Fruit fly (Drosophila melanogaster) whole organism, embryonic: ENCODE results near the gene CG17032.

ENCODE experiments used
- CG10462 ChIP-seq: fragments of 200-800 bp; sonication (Bioruptor generic); optimal IDR thresholded peaks from 2 replicates; lab custom pipeline; 2016; ENCODE audit warnings: missing biosample characterization, missing genetic modification characterization
- CG10565 ChIP-seq: fragments of 200-800 bp; sonication (Bioruptor generic); optimal IDR thresholded peaks from 3 replicates; lab custom pipeline; 2016; ENCODE audit warnings: missing biosample characterization, mild to moderate bottlenecking, missing genetic modification characterization
- CG10654 ChIP-seq: fragments of 200-800 bp; sonication (Bioruptor generic); optimal IDR thresholded peaks from 2 replicates; lab custom pipeline; 2016; ENCODE audit warnings: missing biosample characterization, missing genetic modification characterization
- CG11456 ChIP-seq: fragments of 200-800 bp; sonication (Bioruptor generic); IDR thresholded peaks from 3 replicates; pipeline ENCODE4 v1.3.6; 2022; ENCODE audit warnings: missing biosample characterization, missing genetic modification characterization
- CG12155 ChIP-seq: fragments of 200-800 bp; sonication (Bioruptor generic); optimal IDR thresholded peaks from 3 replicates; lab custom pipeline; 2016; ENCODE audit warnings: missing biosample characterization, missing genetic modification characterization
- CG13123 ChIP-seq: fragments of 200-800 bp; sonication (Bioruptor generic); optimal IDR thresholded peaks from 2 replicates; lab custom pipeline; 2016; ENCODE audit warnings: missing biosample characterization, missing genetic modification characterization
- CG16863 ChIP-seq: fragments of 200-800 bp; sonication (Bioruptor generic); optimal IDR thresholded peaks from 3 replicates; lab custom pipeline; 2016; ENCODE audit warnings: missing biosample characterization, missing genetic modification characterization
- CG17912 ChIP-seq: fragments of 200-800 bp; sonication (Bioruptor generic); optimal IDR thresholded peaks from 2 replicates; lab custom pipeline; 2018; ENCODE audit warnings: missing biosample characterization, mild to moderate bottlenecking, missing genetic modification characterization
- CG1792 ChIP-seq: fragments of 200-800 bp; sonication (Bioruptor generic); optimal IDR thresholded peaks from 2 replicates; lab custom pipeline; 2016; ENCODE audit warnings: missing biosample characterization, missing genetic modification characterization
- CG18599 ChIP-seq: fragments of 200-800 bp; sonication (Bioruptor generic); optimal IDR thresholded peaks from 3 replicates; lab custom pipeline; 2017; ENCODE audit warnings: missing biosample characterization, missing genetic modification characterization, mild to moderate bottlenecking, moderate library complexity, missing genetic modification reagents
- CG2120 ChIP-seq: fragments of 200-800 bp; sonication (Bioruptor generic); optimal IDR thresholded peaks from 3 replicates; lab custom pipeline; 2016; ENCODE audit warnings: missing biosample characterization, missing genetic modification characterization
- CG30403 ChIP-seq: fragments of 200-800 bp; sonication (Bioruptor generic); optimal IDR thresholded peaks from 3 replicates; lab custom pipeline; 2016; ENCODE audit warnings: missing biosample characterization, missing genetic modification characterization
- CG32767 ChIP-seq: fragments of 200-800 bp; sonication (Bioruptor generic); IDR thresholded peaks from 2 replicates; pipeline ENCODE4 v1.3.6; 2022; ENCODE audit warnings: missing biosample characterization, missing genetic modification characterization
- CG3847 ChIP-seq: fragments of 200-800 bp; sonication (Bioruptor generic); IDR thresholded peaks from 2 replicates; pipeline ENCODE4 v1.3.6; 2022; ENCODE audit warnings: missing biosample characterization, missing genetic modification characterization
- CG4617 ChIP-seq: fragments of 200-800 bp; sonication (Bioruptor generic); optimal IDR thresholded peaks from 3 replicates; lab custom pipeline; 2016; ENCODE audit warnings: missing biosample characterization, missing genetic modification characterization, borderline replicate concordance
- CG5180 ChIP-seq: fragments of 200-800 bp; sonication (Bioruptor generic); optimal IDR thresholded peaks from 3 replicates; lab custom pipeline; 2017; ENCODE audit warnings: missing biosample characterization, missing genetic modification characterization, mild to moderate bottlenecking, moderate library complexity, missing genetic modification reagents
- CG6813 ChIP-seq: fragments of 200-800 bp; sonication (Bioruptor generic); optimal IDR thresholded peaks from 2 replicates; lab custom pipeline; 2017; ENCODE audit warnings: missing biosample characterization, missing genetic modification characterization, mild to moderate bottlenecking, moderate library complexity, missing genetic modification reagents
- CG8944 ChIP-seq: fragments of 200-800 bp; sonication (Bioruptor generic); optimal IDR thresholded peaks from 3 replicates; lab custom pipeline; 2016; ENCODE audit warnings: missing biosample characterization, missing genetic modification characterization
- CG9609 ChIP-seq: fragments of 200-800 bp; sonication (Bioruptor generic); optimal IDR thresholded peaks from 3 replicates; lab custom pipeline; 2016; ENCODE audit warnings: missing biosample characterization, missing genetic modification characterization
- CG9727 ChIP-seq: fragments of 200-800 bp; sonication (Bioruptor generic); optimal IDR thresholded peaks from 3 replicates; lab custom pipeline; 2017; ENCODE audit warnings: missing biosample characterization, mild to moderate bottlenecking, missing genetic modification characterization
- Camta ChIP-seq: fragments of 200-800 bp; sonication (Bioruptor generic); optimal IDR thresholded peaks from 2 replicates; lab custom pipeline; 2016; ENCODE audit warnings: missing biosample characterization, missing genetic modification characterization
- CrebB ChIP-seq: fragments of 200-800 bp; sonication (Bioruptor generic); optimal IDR thresholded peaks from 3 replicates; lab custom pipeline; 2018; ENCODE audit warnings: missing biosample characterization, mild to moderate bottlenecking, missing genetic modification characterization
- Dad ChIP-seq: fragments of 200-800 bp; sonication (Bioruptor generic); optimal IDR thresholded peaks from 3 replicates; lab custom pipeline; 2016; ENCODE audit warnings: missing biosample characterization, missing genetic modification characterization
- Deaf1 ChIP-seq: fragments of 200-800 bp; optimal IDR thresholded peaks from 3 replicates; lab custom pipeline; 2019; ENCODE audit warnings: missing biosample characterization, mild to moderate bottlenecking, missing genetic modification characterization, moderate library complexity
- Dip2 ChIP-seq: fragments of 200-800 bp; sonication (Bioruptor generic); IDR thresholded peaks from 2 replicates; pipeline ENCODE4 v1.3.6; 2022; ENCODE audit warnings: missing biosample characterization, missing genetic modification characterization
- Doc3 ChIP-seq: fragments of 200-800 bp; sonication (Bioruptor generic); IDR thresholded peaks from 3 replicates; pipeline ENCODE4 v1.3.6; 2022; ENCODE audit warnings: missing biosample characterization, missing genetic modification characterization; ENCODE audit not compliant: partially characterized antibody
- E2f1 ChIP-seq: fragments of 200-800 bp; sonication (Bioruptor generic); IDR thresholded peaks from 2 replicates; pipeline ENCODE4 v1.3.6; 2022; ENCODE audit warnings: missing biosample characterization, missing genetic modification characterization
- Fer2 ChIP-seq: fragments of 200-800 bp; sonication (Bioruptor generic); optimal IDR thresholded peaks from 2 replicates; lab custom pipeline; 2018; ENCODE audit warnings: missing biosample characterization, mild to moderate bottlenecking, missing genetic modification characterization, moderate library complexity
- Hmr ChIP-seq: fragments of 200-800 bp; sonication (Bioruptor generic); optimal IDR thresholded peaks from 3 replicates; lab custom pipeline; 2017; ENCODE audit warnings: mild to moderate bottlenecking, missing biosample characterization, missing genetic modification reagents, missing genetic modification characterization
- Myb ChIP-seq: fragments of 200-800 bp; sonication (Bioruptor generic); optimal IDR thresholded peaks from 2 replicates; lab custom pipeline; 2016; ENCODE audit warnings: missing biosample characterization, missing genetic modification characterization
- NfI ChIP-seq: fragments of 200-800 bp; sonication (Bioruptor generic); optimal IDR thresholded peaks from 3 replicates; lab custom pipeline; 2018; ENCODE audit warnings: missing biosample characterization, mild to moderate bottlenecking, missing genetic modification characterization, moderate library complexity
- Optix ChIP-seq: fragments of 200-800 bp; sonication (Bioruptor generic); IDR thresholded peaks from 3 replicates; pipeline ENCODE4 v1.3.6; 2022; ENCODE audit warnings: missing biosample characterization, missing genetic modification characterization
- Sry-β ChIP-seq: fragments of 200-800 bp; sonication (Bioruptor generic); optimal IDR thresholded peaks from 2 replicates; lab custom pipeline; 2018; ENCODE audit warnings: missing biosample characterization, mild to moderate bottlenecking, missing genetic modification characterization, moderate library complexity
- Usf ChIP-seq: fragments of 200-800 bp; sonication (Bioruptor generic); optimal IDR thresholded peaks from 2 replicates; lab custom pipeline; 2017; ENCODE audit warnings: missing genotype, missing biosample characterization, missing genetic modification characterization
- Xrp1 ChIP-seq: fragments of 200-800 bp; sonication (Bioruptor generic); IDR thresholded peaks from 2 replicates; pipeline ENCODE4 v1.3.6; 2022; ENCODE audit warnings: missing biosample characterization, missing genetic modification characterization
- bbx ChIP-seq: fragments of 200-800 bp; sonication (Bioruptor generic); IDR thresholded peaks from 2 replicates; pipeline ENCODE4 v1.3.6; 2022; ENCODE audit warnings: missing biosample characterization, missing genetic modification characterization; ENCODE audit not compliant: partially characterized antibody
- bcd ChIP-seq: fragments of 200-800 bp; sonication (Bioruptor generic); optimal IDR thresholded peaks from 2 replicates; lab custom pipeline; 2017; ENCODE audit warnings: missing biosample characterization, mild to moderate bottlenecking, missing genetic modification characterization
- btn ChIP-seq: fragments of 200-800 bp; sonication (Bioruptor generic); optimal IDR thresholded peaks from 2 replicates; lab custom pipeline; 2016; ENCODE audit warnings: missing biosample characterization, missing genetic modification characterization
- crc ChIP-seq: fragments of 200-800 bp; sonication (Bioruptor generic); optimal IDR thresholded peaks from 2 replicates; lab custom pipeline; 2016; ENCODE audit warnings: missing biosample characterization, missing genetic modification characterization
- danr ChIP-seq: fragments of 200-800 bp; sonication (Bioruptor generic); IDR thresholded peaks from 2 replicates; pipeline ENCODE4 v1.3.6; 2022; ENCODE audit warnings: missing biosample characterization, missing genetic modification characterization
- en ChIP-seq: fragments of 200-800 bp; sonication (Bioruptor generic); optimal IDR thresholded peaks from 2 replicates; lab custom pipeline; 2016; ENCODE audit warnings: missing biosample characterization, missing genetic modification characterization
- ftz-f1 ChIP-seq: fragments of 200-800 bp; sonication (Bioruptor generic); optimal IDR thresholded peaks from 2 replicates; lab custom pipeline; 2016; ENCODE audit warnings: missing biosample characterization, missing genetic modification characterization
- lmd ChIP-seq: fragments of 200-800 bp; sonication (Bioruptor generic); IDR thresholded peaks from 2 replicates; pipeline ENCODE4 v1.3.6; 2022; ENCODE audit warnings: missing biosample characterization, missing genetic modification characterization
- ranshi ChIP-seq: fragments of 200-800 bp; sonication (Bioruptor generic); IDR thresholded peaks from 2 replicates; pipeline ENCODE4 v1.3.6; 2022; ENCODE audit warnings: missing biosample characterization, missing genetic modification characterization
- slou ChIP-seq: fragments of 200-800 bp; sonication (Bioruptor generic); optimal IDR thresholded peaks from 3 replicates; lab custom pipeline; 2016; ENCODE audit warnings: missing biosample characterization, missing genetic modification characterization
- sob ChIP-seq: fragments of 200-800 bp; sonication (Bioruptor generic); IDR thresholded peaks from 2 replicates; pipeline ENCODE4 v1.3.6; 2022; ENCODE audit warnings: missing biosample characterization, missing genetic modification characterization
- tap ChIP-seq: fragments of 200-800 bp; optimal IDR thresholded peaks from 3 replicates; lab custom pipeline; 2019; ENCODE audit warnings: missing biosample characterization, mild to moderate bottlenecking, missing genetic modification characterization, moderate library complexity
- tll ChIP-seq, 2 experiments: fragments of 200-800 bp in 1 of 2; fragments of >200 bp in 1 of 2; sonication (Bioruptor generic) in 1 of 2; optimal IDR thresholded peaks; 2 replicates each; lab custom pipeline; 2017 to 2019; ENCODE audit warnings: missing biosample characterization in 2 of 2, missing genetic modification characterization in 2 of 2, mild to moderate bottlenecking in 1 of 2, moderate library complexity in 1 of 2
- usp ChIP-seq: fragments of >200 bp; optimal IDR thresholded peaks from 2 replicates; lab custom pipeline; 2017; ENCODE audit warnings: missing biosample characterization, missing genetic modification characterization
- wor ChIP-seq: fragments of 200-800 bp; sonication (Bioruptor generic); IDR thresholded peaks from 2 replicates; pipeline ENCODE4 v1.3.6; 2022; ENCODE audit warnings: missing biosample characterization, missing genetic modification characterization

Gene CG17032

dm6 chr3L:15924811-15925437 is 33.7 kb upstream of the CG17032 start, which contains the start of gene sff (continued):
- no peak for TF ChIP-seq Dip2 (GFP tag; lab: Robert Waterston, UW)
- TF ChIP-seq NfI (GFP tag; lab: Kevin White, UChicago) = peak; percentile 89
- peak; percentile 84 for TF ChIP-seq Usf (GFP tag; lab: Kevin White, UChicago)
- 0 out of 2 replicates have a peak, but pooled peaks have one; percentile 46 for TF ChIP-seq bbx
- TF ChIP-seq Sry-β = peak; percentile 34
- TF ChIP-seq CrebB (tag; lab: Kevin White, UChicago) = peak; percentile 62
- peak; percentile 80 for TF ChIP-seq CG11456
- peak; percentile 91 for TF ChIP-seq lmd (GFP tag; lab: Robert Waterston, UW)
- peak; percentile 90 for TF ChIP-seq CG9727 (GFP tag; lab: Kevin White, UChicago)
- peak; percentile 80 for TF ChIP-seq tap
- TF ChIP-seq CG16863 (GFP tag; lab: Kevin White, UChicago) = peak; percentile 72
- peak; percentile 86; the same call in 1 of the 2 replicates for TF ChIP-seq ranshi (GFP tag; lab: Robert Waterston, UW)
- peak; percentile 61 for TF ChIP-seq Camta (GFP tag; lab: Kevin White, UChicago)
- TF ChIP-seq Xrp1 (GFP tag; lab: Robert Waterston, UW) = peak; percentile 96
- TF ChIP-seq CG4617 = peak; percentile 68
- peak; percentile 71 for TF ChIP-seq CG9609
- TF ChIP-seq wor = peak; percentile 85
- peak; percentile 84 for TF ChIP-seq CG32767 (GFP tag; lab: Robert Waterston, UW)
- peak; percentile 40 for TF ChIP-seq crc (GFP tag; lab: Kevin White, UChicago)
- peak; percentile 33 for TF ChIP-seq en
- peak; percentile 69 for TF ChIP-seq Dad (GFP tag; lab: Kevin White, UChicago)
- peak in 1 of 2 experiments; percentile 75 for TF ChIP-seq tll (GFP tag; optimal IDR thresholded peaks at IDR 0.05; lab: Kevin White, UChicago)
- TF ChIP-seq CG5180 (GFP tag; lab: Kevin White, UChicago) = peak; percentile 58
- TF ChIP-seq CG10565 (GFP tag; lab: Kevin White, UChicago) = no peak
- TF ChIP-seq CG10462 (GFP tag; lab: Kevin White, UChicago) = peak; percentile 77
- TF ChIP-seq CG30403 (GFP tag; lab: Kevin White, UChicago) = peak; percentile 83
- peak; percentile 85 for TF ChIP-seq Hmr (GFP tag; lab: Kevin White, UChicago)
- peak; percentile 17 for TF ChIP-seq Myb (GFP tag; lab: Kevin White, UChicago)
- TF ChIP-seq E2f1 (GFP tag; lab: Robert Waterston, UW) = peak; percentile 88
- TF ChIP-seq Deaf1 (tag; lab: Kevin White, UChicago) = peak; percentile 70
- TF ChIP-seq bcd (GFP tag; lab: Kevin White, UChicago) = peak; percentile 92
- TF ChIP-seq Optix (GFP tag; lab: Robert Waterston, UW) = peak; percentile 91
- TF ChIP-seq slou (GFP tag; lab: Kevin White, UChicago) = peak; percentile 51
- peak; percentile 92 for TF ChIP-seq CG18599
- TF ChIP-seq CG8944 (GFP tag; lab: Kevin White, UChicago) = peak; percentile 63
- TF ChIP-seq CG1792 = no peak
- TF ChIP-seq Doc3 (GFP tag; lab: Robert Waterston, UW) = peak; percentile 42; the same call in 1 of the 3 replicates
- peak; percentile 56 for TF ChIP-seq CG13123 (GFP tag; lab: Kevin White, UChicago)
- peak; percentile 78 for TF ChIP-seq danr (GFP tag; lab: Robert Waterston, UW)
- peak; percentile 81 for TF ChIP-seq CG3847 (GFP tag; lab: Robert Waterston, UW)
- TF ChIP-seq btn = peak; percentile 36
- peak; percentile 82 for TF ChIP-seq CG10654 (GFP tag; lab: Kevin White, UChicago)
- no peak for TF ChIP-seq usp (GFP tag; lab: Kevin White, UChicago)
- peak; percentile 37 for TF ChIP-seq CG17912 (GFP tag; lab: Kevin White, UChicago)
- peak; percentile 72 for TF ChIP-seq Fer2 (tag; lab: Kevin White, UChicago)
- TF ChIP-seq ftz-f1 = peak; percentile 15
- peak; percentile 82 for TF ChIP-seq sob (GFP tag; lab: Robert Waterston, UW)
- TF ChIP-seq CG6813 = peak; percentile 89
- peak; percentile 78 for TF ChIP-seq CG12155 (GFP tag; lab: Kevin White, UChicago)
- peak; percentile 74 for TF ChIP-seq CG2120 (GFP tag; lab: Kevin White, UChicago)
